Worm (Caenorhabditis elegans) whole organism, late embryonic: ENCODE measurements around the gene sftd-3.

Experiments
- ceh-22 ChIP-seq: sonication (generic microtip); optimal IDR thresholded peaks from 2 replicates; lab custom pipeline; 2017; ENCODE audit warnings: missing biosample characterization, missing genetic modification characterization
- nhr-11 ChIP-seq: fragments of 150-350 bp; optimal IDR thresholded peaks from 2 replicates; lab custom pipeline; 2014; ENCODE audit warnings: missing biosample characterization, missing genetic modification characterization

ce11 chrII:8927253-8927791 is 36.6 kb downstream of the sftd-3 start, which contains the start of gene cct-2:
- TF ChIP-seq ceh-22 (tag; lab: Kevin White, UChicago) (no peak), nhr-11 (tag; lab: Kevin White, UChicago) (no peak)
